Fruit fly (Drosophila melanogaster) whole organism, embryonic: ENCODE measurements around the gene CG34305.
A peak's percentile ranks its signal among the peaks of the same experiment; 100 is the strongest.

Experiments used
- Adf1 ChIP-seq: fragments of 200-800 bp; sonication (Bioruptor generic); IDR thresholded peaks from 2 replicates; pipeline ENCODE4 v1.3.6; 2022; ENCODE audit warnings: missing biosample characterization, missing genetic modification characterization
- B-H2 ChIP-seq: fragments of 200-800 bp; sonication (Bioruptor generic); optimal IDR thresholded peaks from 2 replicates; lab custom pipeline; 2018; ENCODE audit warnings: missing biosample characterization, mild to moderate bottlenecking, missing genetic modification characterization
- CG10321 ChIP-seq: fragments of 200-800 bp; sonication (Bioruptor generic); IDR thresholded peaks from 2 replicates; pipeline ENCODE4 v1.3.6; 2022; ENCODE audit warnings: missing biosample characterization, missing genetic modification characterization
- CG11723 ChIP-seq: fragments of 200-800 bp; sonication (Bioruptor generic); optimal IDR thresholded peaks from 2 replicates; lab custom pipeline; 2017; ENCODE audit warnings: missing biosample characterization, mild to moderate bottlenecking, missing genetic modification characterization
- CG12155 ChIP-seq: fragments of 200-800 bp; sonication (Bioruptor generic); optimal IDR thresholded peaks from 3 replicates; lab custom pipeline; 2016; ENCODE audit warnings: missing biosample characterization, missing genetic modification characterization
- CG13775 ChIP-seq: fragments of 200-800 bp; sonication (Bioruptor generic); optimal IDR thresholded peaks from 3 replicates; lab custom pipeline; 2017; ENCODE audit warnings: missing biosample characterization, mild to moderate bottlenecking, missing genetic modification characterization
- CG16863 ChIP-seq: fragments of 200-800 bp; sonication (Bioruptor generic); optimal IDR thresholded peaks from 3 replicates; lab custom pipeline; 2016; ENCODE audit warnings: missing biosample characterization, missing genetic modification characterization
- CG17612 ChIP-seq: fragments of 200-800 bp; sonication (Bioruptor generic); IDR thresholded peaks from 2 replicates; pipeline ENCODE4 v1.3.6; 2022; ENCODE audit warnings: missing biosample characterization, missing genetic modification characterization
- CG1832 ChIP-seq: fragments of 200-800 bp; sonication (Bioruptor generic); optimal IDR thresholded peaks from 2 replicates; lab custom pipeline; 2017; ENCODE audit warnings: missing biosample characterization, mild to moderate bottlenecking, missing genetic modification characterization, inconsistent platforms
- CG2199 ChIP-seq: fragments of 200-800 bp; sonication (Bioruptor generic); IDR thresholded peaks from 3 replicates; pipeline ENCODE4 v1.3.6; 2022; ENCODE audit warnings: missing biosample characterization, missing genetic modification characterization
- CG5245 ChIP-seq: fragments of 200-800 bp; sonication (Bioruptor generic); optimal IDR thresholded peaks from 3 replicates; lab custom pipeline; 2016; ENCODE audit warnings: missing biosample characterization, missing genetic modification characterization
- CG6854 ChIP-seq: fragments of 200-800 bp; sonication (Bioruptor generic); optimal IDR thresholded peaks from 3 replicates; lab custom pipeline; 2017; ENCODE audit warnings: missing biosample characterization, mild to moderate bottlenecking, missing genetic modification characterization
- CG9215 ChIP-seq: fragments of 200-800 bp; sonication (Bioruptor generic); IDR thresholded peaks from 2 replicates; pipeline ENCODE4 v1.3.6; 2022; ENCODE audit warnings: missing biosample characterization, missing genetic modification characterization
- CG9437 ChIP-seq: fragments of 200-800 bp; sonication (Bioruptor generic); optimal IDR thresholded peaks from 2 replicates; lab custom pipeline; 2018; ENCODE audit warnings: missing biosample characterization, mild to moderate bottlenecking, missing genetic modification characterization
- Chrac-16 ChIP-seq: fragments of 200-800 bp; sonication (Bioruptor generic); optimal IDR thresholded peaks from 3 replicates; lab custom pipeline; 2016; ENCODE audit warnings: missing biosample characterization, missing genetic modification characterization
- Deaf1 ChIP-seq: fragments of 200-800 bp; optimal IDR thresholded peaks from 3 replicates; lab custom pipeline; 2019; ENCODE audit warnings: missing biosample characterization, mild to moderate bottlenecking, missing genetic modification characterization, moderate library complexity
- Ets65A ChIP-seq: fragments of 200-800 bp; sonication (Bioruptor generic); peaks from one replicate; lab custom pipeline; 2016; ENCODE audit warnings: missing biosample characterization, missing genetic modification characterization
- Hey ChIP-seq: fragments of 200-800 bp; sonication (Bioruptor generic); optimal IDR thresholded peaks from 3 replicates; lab custom pipeline; 2018; ENCODE audit warnings: missing biosample characterization, mild to moderate bottlenecking, missing genetic modification characterization
- Kr ChIP-seq: fragments of 200-800 bp; sonication (Bioruptor generic); optimal IDR thresholded peaks from 2 replicates; lab custom pipeline; 2017; ENCODE audit warnings: missing biosample characterization, mild to moderate bottlenecking, missing genetic modification characterization
- Med ChIP-seq: fragments of 200-800 bp; sonication (Bioruptor generic); peaks from one replicate; lab custom pipeline; 2016; ENCODE audit warnings: missing biosample characterization, missing genetic modification characterization, mild to moderate bottlenecking, inconsistent platforms, moderate library complexity
- Nf-YC ChIP-seq: fragments of 200-800 bp; optimal IDR thresholded peaks from 3 replicates; lab custom pipeline; 2019; ENCODE audit warnings: missing biosample characterization, mild to moderate bottlenecking, missing genetic modification characterization, moderate library complexity
- Pdp1 ChIP-seq, 2 experiments: fragments of 200-800 bp; sonication (Bioruptor generic); optimal IDR thresholded peaks; 3 replicates each; lab custom pipeline; 2016; ENCODE audit warnings: missing biosample characterization in 2 of 2, missing genetic modification characterization in 2 of 2, mild to moderate bottlenecking in 1 of 2, moderate library complexity in 1 of 2
- Sry-δ ChIP-seq: fragments of 200-800 bp; sonication (Bioruptor generic); optimal IDR thresholded peaks from 2 replicates; lab custom pipeline; 2016; ENCODE audit warnings: missing biosample characterization, missing genetic modification characterization
- Trl ChIP-seq, 3 experiments: fragments of >200 bp in 2 of 3; fragments of 200-800 bp in 1 of 3; sonication (Bioruptor generic) in 1 of 3; optimal IDR thresholded peaks; 2 replicates in 1 of 3; 3 replicates in 2 of 3; lab custom pipeline; 2016 to 2017; ENCODE audit warnings: missing biosample characterization in 1 of 3, missing genetic modification characterization in 1 of 3
- abd-A ChIP-seq: fragments of 200-800 bp; sonication (Bioruptor generic); optimal IDR thresholded peaks from 3 replicates; lab custom pipeline; 2019; ENCODE audit warnings: missing biosample characterization, mild to moderate bottlenecking, missing genetic modification characterization, moderate library complexity
- al ChIP-seq: fragments of 200-800 bp; sonication (Bioruptor generic); IDR thresholded peaks from 2 replicates; pipeline ENCODE4 v1.3.6; 2022; ENCODE audit warnings: missing biosample characterization, missing genetic modification characterization
- ci ChIP-seq: fragments of 200-800 bp; sonication (Bioruptor generic); IDR thresholded peaks from 3 replicates; pipeline ENCODE4 v1.3.6; 2022; ENCODE audit warnings: missing biosample characterization, missing genetic modification characterization
- crol ChIP-seq: fragments of 200-800 bp; sonication (Bioruptor generic); IDR thresholded peaks from 2 replicates; pipeline ENCODE4 v1.3.6; 2022; ENCODE audit warnings: missing biosample characterization, missing genetic modification characterization
- h ChIP-seq: fragments of >200 bp; optimal IDR thresholded peaks from 2 replicates; lab custom pipeline; 2017
- lov ChIP-seq, 2 experiments: fragments of 200-800 bp in 1 of 2; fragments of >200 bp in 1 of 2; sonication (Bioruptor generic) in 1 of 2; IDR thresholded peaks in 1 of 2; optimal IDR thresholded peaks in 1 of 2; 2 replicates in 1 of 2; 3 replicates in 1 of 2; pipeline versions ENCODE4 v1.3.6 to Lab custom; 2017 to 2022; ENCODE audit warnings: missing biosample characterization in 1 of 2, missing genetic modification characterization in 1 of 2
- nerfin-1 ChIP-seq: fragments of 200-800 bp; sonication (Bioruptor generic); optimal IDR thresholded peaks from 3 replicates; lab custom pipeline; 2019; ENCODE audit warnings: missing biosample characterization, mild to moderate bottlenecking, missing genetic modification characterization, moderate library complexity
- nom ChIP-seq: fragments of 200-800 bp; sonication (Bioruptor generic); optimal IDR thresholded peaks from 2 replicates; lab custom pipeline; 2017; ENCODE audit warnings: missing biosample characterization, missing genetic modification characterization, mild to moderate bottlenecking, moderate library complexity, missing genetic modification reagents
- onecut ChIP-seq: fragments of 200-800 bp; sonication (Bioruptor generic); IDR thresholded peaks from 2 replicates; pipeline ENCODE4 v1.3.6; 2022; ENCODE audit warnings: missing biosample characterization, missing genetic modification characterization
- phol ChIP-seq: fragments of 200-800 bp; sonication (Bioruptor generic); optimal IDR thresholded peaks from 3 replicates; lab custom pipeline; 2018; ENCODE audit warnings: missing biosample characterization, mild to moderate bottlenecking, missing genetic modification characterization, moderate library complexity
- pnt ChIP-seq: fragments of 200-800 bp; sonication (Bioruptor generic); optimal IDR thresholded peaks from 3 replicates; lab custom pipeline; 2016; ENCODE audit warnings: missing biosample characterization, missing genetic modification characterization
- pros ChIP-seq: fragments of 200-800 bp; sonication (Bioruptor generic); optimal IDR thresholded peaks from 3 replicates; lab custom pipeline; 2019; ENCODE audit warnings: missing biosample characterization, mild to moderate bottlenecking, missing genetic modification characterization, moderate library complexity
- pzg ChIP-seq: fragments of 200-800 bp; sonication (Bioruptor generic); optimal IDR thresholded peaks from 3 replicates; lab custom pipeline; 2018; ENCODE audit warnings: missing biosample characterization, mild to moderate bottlenecking, missing genetic modification characterization, moderate library complexity
- sqz ChIP-seq: fragments of 200-800 bp; sonication (Bioruptor generic); optimal IDR thresholded peaks from 3 replicates; lab custom pipeline; 2018; ENCODE audit warnings: missing biosample characterization, mild to moderate bottlenecking, missing genetic modification characterization
- sug ChIP-seq: fragments of 200-800 bp; optimal IDR thresholded peaks from 2 replicates; lab custom pipeline; 2019; ENCODE audit warnings: missing biosample characterization, mild to moderate bottlenecking, missing genetic modification characterization, moderate library complexity
- tll ChIP-seq, 2 experiments: fragments of 200-800 bp in 1 of 2; fragments of >200 bp in 1 of 2; sonication (Bioruptor generic) in 1 of 2; optimal IDR thresholded peaks; 2 replicates each; lab custom pipeline; 2017 to 2019; ENCODE audit warnings: missing biosample characterization in 2 of 2, missing genetic modification characterization in 2 of 2, mild to moderate bottlenecking in 1 of 2, moderate library complexity in 1 of 2
- tx ChIP-seq: fragments of 200-800 bp; sonication (Bioruptor generic); optimal IDR thresholded peaks from 2 replicates; lab custom pipeline; 2016; ENCODE audit warnings: missing biosample characterization, missing genetic modification characterization
- unc-4 ChIP-seq: fragments of 200-800 bp; sonication (Bioruptor generic); IDR thresholded peaks from 2 replicates; pipeline ENCODE4 v1.3.6; 2022; ENCODE audit warnings: missing biosample characterization, missing genetic modification characterization; ENCODE audit not compliant: partially characterized antibody
- vvl ChIP-seq: fragments of 200-800 bp; sonication (Bioruptor generic); IDR thresholded peaks from 2 replicates; pipeline ENCODE4 v1.3.6; 2022; ENCODE audit warnings: missing biosample characterization, missing genetic modification characterization

CG34305 gene

dm6 chr3R:4291289-4291688 is 48.3 kb upstream of the CG34305 start (continued):
- peak; percentile 82 for TF ChIP-seq Deaf1 (tag; lab: Kevin White, UChicago)
- TF ChIP-seq nom = peak; percentile 53
- peak; percentile 69 for TF ChIP-seq sug
- TF ChIP-seq pzg (GFP tag; lab: Kevin White, UChicago) = peak; percentile 1
- peak; percentile 85 for TF ChIP-seq Adf1 (GFP tag; lab: Robert Waterston, UW)
- TF ChIP-seq tx (GFP tag; lab: Kevin White, UChicago) = no peak
- no peak for TF ChIP-seq phol (tag; lab: Kevin White, UChicago)
- TF ChIP-seq Nf-YC (tag; lab: Kevin White, UChicago) = peak; percentile 36
- TF ChIP-seq CG5245 (GFP tag; lab: Kevin White, UChicago) = no peak
- TF ChIP-seq h (lab: Kevin White, UChicago) = no peak
- TF ChIP-seq abd-A (tag; lab: Kevin White, UChicago) = peak; percentile 74
- peak; percentile 19 for TF ChIP-seq CG1832 (GFP tag; lab: Kevin White, UChicago)
- no peak for TF ChIP-seq CG16863
- no peak for TF ChIP-seq Chrac-16 (GFP tag; lab: Kevin White, UChicago)
- peak; percentile 4 to 13 for TF ChIP-seq Trl (optimal IDR thresholded peaks at IDR 0.05; lab: Kevin White, UChicago)
- TF ChIP-seq Trl (GFP tag; optimal IDR thresholded peaks at IDR 0.05; lab: Kevin White, UChicago) = no peak
- peak; percentile 76 for TF ChIP-seq Ets65A
- no peak for TF ChIP-seq Pdp1 (GFP tag; optimal IDR thresholded peaks at IDR 0.05; lab: Kevin White, UChicago)
- TF ChIP-seq, all 482 proteins: peak for 15

dm6 chr3R:4284376-4284953 is 41.5 kb upstream of the CG34305 start:
- TF ChIP-seq CG9215 (GFP tag; lab: Robert Waterston, UW) = no peak
- no peak for TF ChIP-seq tll (GFP tag; optimal IDR thresholded peaks at IDR 0.05; lab: Kevin White, UChicago)
- TF ChIP-seq pnt = no peak
- TF ChIP-seq Hey (tag; lab: Kevin White, UChicago) = peak; percentile 28
- peak; percentile 20 for TF ChIP-seq abd-A (tag; lab: Kevin White, UChicago)
- peak; percentile 54 for TF ChIP-seq Med (GFP tag; lab: Kevin White, UChicago)
- 0 out of 2 replicates have a peak, but pooled peaks have one; percentile 26 for TF ChIP-seq vvl
- no peak for TF ChIP-seq CG17612 (GFP tag; lab: Robert Waterston, UW)
- 0 out of 3 replicates have a peak, but pooled peaks have one; percentile 24 for TF ChIP-seq ci
- no peak for TF ChIP-seq phol (tag; lab: Kevin White, UChicago)
- no peak for TF ChIP-seq lov (optimal IDR thresholded peaks at IDR 0.05; lab: Kevin White, UChicago)
- TF ChIP-seq lov (GFP tag; IDR thresholded peaks at IDR 0.05; lab: Robert Waterston, UW) = 0 out of 3 replicates have a peak, but pooled peaks have one; percentile 50
- TF ChIP-seq CG6854 (GFP tag; lab: Kevin White, UChicago) = no peak
- peak; percentile 16 for TF ChIP-seq Ets65A
- TF ChIP-seq pros = peak; percentile 84
- peak; percentile 70; the same call in 2 of the 3 replicates for TF ChIP-seq CG2199 (GFP tag; lab: Robert Waterston, UW)
- TF ChIP-seq unc-4 (GFP tag; lab: Robert Waterston, UW) = no peak
- no peak for TF ChIP-seq CG10321
- peak; percentile 26; the same call in 1 of the 2 replicates for TF ChIP-seq crol (GFP tag; lab: Robert Waterston, UW)
- no peak for TF ChIP-seq al (GFP tag; lab: Robert Waterston, UW)
- TF ChIP-seq CG11723 = no peak
- TF ChIP-seq B-H2 = no peak
- TF ChIP-seq nerfin-1 = peak; percentile 51
- no peak for TF ChIP-seq sqz (GFP tag; lab: Kevin White, UChicago)
- no peak for TF ChIP-seq Kr (GFP tag; lab: Kevin White, UChicago)
- no peak for TF ChIP-seq CG12155 (GFP tag; lab: Kevin White, UChicago)
- TF ChIP-seq Sry-δ (GFP tag; lab: Kevin White, UChicago) = no peak
- peak; percentile 10; the same call in 1 of the 2 replicates for TF ChIP-seq onecut (GFP tag; lab: Robert Waterston, UW)
- no peak for TF ChIP-seq CG9437 (GFP tag; lab: Kevin White, UChicago)
- TF ChIP-seq CG13775 = peak; percentile 96
- TF ChIP-seq, all 482 proteins: peak for 13
